Worm (Caenorhabditis elegans): ENCODE measurements around the gene tbc-13.

- TF ChIP-seq T22C8.4 (GFP tag; IDR thresholded peaks at IDR 0.05) (no peak), klf-2 (GFP tag; conservative IDR thresholded peaks at IDR 0.05) (no peak), tab-1 (GFP tag; IDR thresholded peaks at IDR 0.05) (no peak), ztf-29 (GFP tag; IDR thresholded peaks at IDR 0.05) (no peak), ref-1 (GFP tag; conservative IDR thresholded peaks at IDR 0.05) (no peak), med-1 (GFP tag; optimal IDR thresholded peaks at IDR 0.05; ENCODE audit: insufficient read depth) (no peak), flt-1 (GFP tag; IDR thresholded peaks at IDR 0.05) (no peak)
Observed at ce11 chrX:12523071-12523483, 38.2 kb downstream of the tbc-13 start.
